Fruit fly (Drosophila melanogaster): ENCODE results near the gene Sf3b5.

Gene Sf3b5

dm6 chr3R:9028690-9029089 is 13.5 kb upstream of the Sf3b5 start:
- TF ChIP-seq CG8119 (GFP tag; IDR thresholded peaks at IDR 0.05) (no peak), Eip93F (GFP tag; optimal IDR thresholded peaks at IDR 0.05) (no peak), fkh (GFP tag; optimal IDR thresholded peaks at IDR 0.05) (peak; percentile 31)

DNA sequence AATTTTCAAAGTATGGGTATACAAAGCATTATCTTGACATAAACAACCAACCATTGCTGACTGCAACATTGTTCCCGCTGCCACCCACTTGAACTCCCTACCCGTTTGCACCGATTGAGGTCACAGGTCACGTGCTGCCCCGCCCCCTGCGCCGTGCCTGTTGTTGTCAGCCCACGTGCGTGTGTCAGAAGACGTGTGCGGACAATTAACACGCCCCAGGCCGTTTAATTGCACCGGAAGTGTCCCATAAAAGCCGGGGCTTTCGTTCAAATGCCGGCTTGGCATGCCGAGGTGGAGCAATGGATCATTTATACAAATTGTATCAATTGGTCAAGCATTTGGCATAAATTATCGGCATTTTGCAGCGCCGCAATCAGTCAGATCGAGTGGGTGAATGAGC is 11.9 kb upstream of the Sf3b5 start:
- TF ChIP-seq esn (GFP tag; optimal IDR thresholded peaks at IDR 0.05) (no peak), CG10631 (GFP tag; optimal IDR thresholded peaks at IDR 0.05) (no peak), fkh (GFP tag; optimal IDR thresholded peaks at IDR 0.05) (no peak), pdm3 (GFP tag; optimal IDR thresholded peaks at IDR 0.05) (no peak), CG11762 (GFP tag; optimal IDR thresholded peaks at IDR 0.05; ENCODE audit: insufficient read depth) (no peak), lz (GFP tag; optimal IDR thresholded peaks at IDR 0.05) (no peak), CG1621 (tag; optimal IDR thresholded peaks at IDR 0.05) (no peak), OdsH (GFP tag; optimal IDR thresholded peaks at IDR 0.05) (no peak), Eip93F (GFP tag; optimal IDR thresholded peaks at IDR 0.05) (no peak), Sox102F (GFP tag; optimal IDR thresholded peaks at IDR 0.05) (no peak), CG7368 (GFP tag; optimal IDR thresholded peaks at IDR 0.05) (no peak), acj6 (GFP tag; optimal IDR thresholded peaks at IDR 0.05) (no peak), CG6854 (GFP tag; optimal IDR thresholded peaks at IDR 0.05) (no peak), Gug (GFP tag; IDR thresholded peaks at IDR 0.05) (no peak), CG8119 (GFP tag; IDR thresholded peaks at IDR 0.05) (no peak), fd59A (GFP tag; optimal IDR thresholded peaks at IDR 0.05) (no peak), topi (GFP tag; optimal IDR thresholded peaks at IDR 0.05) (no peak), vri (GFP tag; optimal IDR thresholded peaks at IDR 0.05) (no peak), Hr4 (GFP tag; optimal IDR thresholded peaks at IDR 0.05) (no peak)

DNA sequence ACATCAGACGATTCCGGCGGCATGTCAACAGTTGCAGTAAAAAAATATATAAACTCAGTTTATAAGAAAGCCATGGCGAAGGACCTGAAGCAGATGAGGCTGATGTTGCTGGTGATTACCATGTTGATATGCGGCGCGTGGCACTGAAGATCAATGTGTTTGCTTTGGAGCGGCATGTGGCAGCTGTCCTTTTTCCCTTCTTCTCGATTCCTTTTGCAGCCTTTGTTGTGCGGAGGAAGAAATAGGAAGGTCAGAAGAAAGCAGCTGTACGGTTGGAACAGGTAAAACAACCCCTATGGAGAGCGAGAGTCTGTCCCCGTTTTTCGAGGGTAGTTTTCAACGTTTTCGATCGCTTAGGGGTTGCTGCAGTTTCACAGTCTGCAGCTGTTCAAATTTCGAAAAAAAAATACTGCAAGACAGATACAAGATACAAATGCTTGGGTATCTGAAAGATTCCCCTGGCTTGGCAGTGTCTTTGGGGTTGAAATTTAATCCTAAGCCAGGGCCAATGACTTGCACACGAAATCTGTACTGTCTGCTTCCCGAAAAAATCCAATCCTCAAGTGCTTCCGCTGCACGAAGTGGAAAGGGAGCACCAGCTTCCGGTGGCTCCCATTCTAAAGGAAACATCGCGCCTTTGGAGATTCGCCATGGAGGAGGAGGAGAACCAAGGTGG is 9.8 kb upstream of the Sf3b5 start:
- no peak for TF ChIP-seq CG8632 (GFP tag; optimal IDR thresholded peaks at IDR 0.05)
- TF ChIP-seq CG11902 (GFP tag; optimal IDR thresholded peaks at IDR 0.05) = no peak
- TF ChIP-seq CG31627 (GFP tag; optimal IDR thresholded peaks at IDR 0.05) = no peak
- TF ChIP-seq Eip93F (GFP tag; optimal IDR thresholded peaks at IDR 0.05) = no peak
- TF ChIP-seq CG6792 (GFP tag; optimal IDR thresholded peaks at IDR 0.05) = no peak
- TF ChIP-seq CG8319 (GFP tag; optimal IDR thresholded peaks at IDR 0.05) = no peak
- TF ChIP-seq dac (GFP tag; optimal IDR thresholded peaks at IDR 0.05) = no peak
- TF ChIP-seq CG3919 (GFP tag; optimal IDR thresholded peaks at IDR 0.05) = no peak
- TF ChIP-seq Sox15 (GFP tag; optimal IDR thresholded peaks at IDR 0.05) = no peak
- no peak for TF ChIP-seq CG6276 (GFP tag; optimal IDR thresholded peaks at IDR 0.05)
- TF ChIP-seq CG10669 (GFP tag; optimal IDR thresholded peaks at IDR 0.05) = no peak
- no peak for TF ChIP-seq net (GFP tag; optimal IDR thresholded peaks at IDR 0.05)
- no peak for TF ChIP-seq salr (GFP tag; optimal IDR thresholded peaks at IDR 0.05)
- no peak for TF ChIP-seq CG16779 (tag; optimal IDR thresholded peaks at IDR 0.05)

dm6 chr3R:9023934-9024333 is 8.8 kb upstream of the Sf3b5 start:
- no peak for TF ChIP-seq topi (GFP tag; optimal IDR thresholded peaks at IDR 0.05)
- no peak for TF ChIP-seq CG8632 (GFP tag; optimal IDR thresholded peaks at IDR 0.05)
- no peak for TF ChIP-seq Eip78C (GFP tag)
- no peak for TF ChIP-seq dsx (GFP tag; optimal IDR thresholded peaks at IDR 0.05; ENCODE audit: poor library complexity, severe bottlenecking)
- no peak for TF ChIP-seq acj6 (GFP tag; optimal IDR thresholded peaks at IDR 0.05)
- TF ChIP-seq Hr39 (GFP tag; optimal IDR thresholded peaks at IDR 0.05) = no peak
- no peak for TF ChIP-seq dac (GFP tag; optimal IDR thresholded peaks at IDR 0.05)
- TF ChIP-seq spab (GFP tag; optimal IDR thresholded peaks at IDR 0.05) = no peak
- TF ChIP-seq Lpt (GFP tag; optimal IDR thresholded peaks at IDR 0.05) = no peak
- no peak for TF ChIP-seq CG16779 (tag; optimal IDR thresholded peaks at IDR 0.05)
- no peak for TF ChIP-seq fkh (GFP tag; optimal IDR thresholded peaks at IDR 0.05)
- TF ChIP-seq pdm3 (GFP tag; optimal IDR thresholded peaks at IDR 0.05) = no peak
- TF ChIP-seq CG3919 (GFP tag; optimal IDR thresholded peaks at IDR 0.05) = no peak
